Fruit fly (Drosophila melanogaster) whole organism: ENCODE measurements around the gene Six4.

Source experiments
- CG8478 ChIP-seq: fragments of >200 bp; optimal IDR thresholded peaks from 2 replicates; lab custom pipeline; 2018; ENCODE audit warnings: inconsistent platforms
- Dll ChIP-seq: fragments of >200 bp; optimal IDR thresholded peaks from 2 replicates; lab custom pipeline; 2017
- EcR ChIP-seq, 2 experiments: fragments of >200 bp; optimal IDR thresholded peaks; 2 replicates each; lab custom pipeline; 2017; ENCODE audit warnings: missing biosample characterization in 2 of 2, missing genetic modification characterization in 2 of 2, missing genetic modification reagents in 2 of 2
- psq ChIP-seq: fragments of >200 bp; optimal IDR thresholded peaks from 2 replicates; lab custom pipeline; 2017
- usp ChIP-seq: fragments of >200 bp; optimal IDR thresholded peaks from 2 replicates; lab custom pipeline; 2017; ENCODE audit warnings: missing biosample characterization, missing genetic modification characterization, mixed read lengths

- TF ChIP-seq usp (GFP tag; lab: Kevin White, UChicago) (no peak), Dll (lab: Kevin White, UChicago) (no peak), psq (lab: Kevin White, UChicago) (no peak), CG8478 (lab: Kevin White, UChicago) (no peak), EcR (GFP tag; optimal IDR thresholded peaks at IDR 0.05; lab: Kevin White, UChicago) (no peak)
These were observed 4.8 kb upstream of the Six4 start for dm6 chr3L:20797379-20797778.
